Fruit fly (Drosophila melanogaster): ENCODE measurements around the gene Tim9a.

Gene Tim9a

DNA sequence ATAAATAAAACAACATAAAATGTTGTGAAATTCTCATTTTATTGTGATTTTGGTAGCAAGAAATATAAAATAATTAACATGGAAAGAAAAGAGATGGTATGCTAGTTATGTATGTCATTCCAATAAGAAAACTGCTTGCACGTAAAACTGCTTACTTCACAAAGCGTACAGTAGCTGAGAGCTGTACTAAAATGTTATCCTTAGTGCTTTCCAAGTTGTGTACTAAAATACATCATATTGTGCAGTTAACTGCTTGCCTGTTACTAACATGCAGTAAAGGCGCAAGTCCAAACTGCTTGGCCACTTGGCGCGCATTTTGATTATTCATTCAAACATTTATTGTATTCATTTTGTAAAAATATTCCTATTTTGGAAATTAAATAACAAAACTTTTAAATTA lies 36.0 kb downstream of the Tim9a start (continued):
- TF ChIP-seq Lim3 (GFP tag; IDR thresholded peaks at IDR 0.05) (no peak), chinmo (GFP tag; IDR thresholded peaks at IDR 0.05; ENCODE audit: partially characterized antibody) (0 out of 4 replicates have a peak, but pooled peaks have one; percentile 39), pita (GFP tag; optimal IDR thresholded peaks at IDR 0.05) (peak; percentile 36), CG7271 (tag; optimal IDR thresholded peaks at IDR 0.05) (no peak), Hr3 (GFP tag; optimal IDR thresholded peaks at IDR 0.05) (peak; percentile 19), gfzf (GFP tag; optimal IDR thresholded peaks at IDR 0.05) (peak; percentile 13), phol (tag; optimal IDR thresholded peaks at IDR 0.05) (peak; percentile 24), Abd-B (GFP tag; optimal IDR thresholded peaks at IDR 0.05) (peak; percentile 55), crc (GFP tag; optimal IDR thresholded peaks at IDR 0.05) (no peak), Elba2 (GFP tag; optimal IDR thresholded peaks at IDR 0.05) (peak; percentile 57), CG14710 (tag; optimal IDR thresholded peaks at IDR 0.05) (peak; percentile 24), trem (tag; optimal IDR thresholded peaks at IDR 0.05) (peak; percentile 30), CG31365 (tag; optimal IDR thresholded peaks at IDR 0.05) (peak; percentile 99), knrl (GFP tag; IDR thresholded peaks at IDR 0.05; ENCODE audit: partially characterized antibody) (peak; percentile 42; the same call in 1 of the 3 replicates), HmgZ (tag; optimal IDR thresholded peaks at IDR 0.05) (peak; percentile 21), E2f2 (GFP tag; IDR thresholded peaks at IDR 0.05) (peak; percentile 92), Dp (GFP tag; optimal IDR thresholded peaks at IDR 0.05) (peak; percentile 90), Dfd (GFP tag; optimal IDR thresholded peaks at IDR 0.05) (peak in 1 of 2 experiments; percentile 94), bowl (GFP tag; IDR thresholded peaks at IDR 0.05) (no peak), slp2 (GFP tag; optimal IDR thresholded peaks at IDR 0.05) (no peak), gem (tag; optimal IDR thresholded peaks at IDR 0.05) (no peak), ken (GFP tag; IDR thresholded peaks at IDR 0.05) (no peak), NFAT (GFP tag; IDR thresholded peaks at IDR 0.05) (no peak), CoRest (tag; optimal IDR thresholded peaks at IDR 0.05) (peak; percentile 31), Stat92E (GFP tag; optimal IDR thresholded peaks at IDR 0.05) (peak in 1 of 3 experiments; percentile 18), CG8478 (optimal IDR thresholded peaks at IDR 0.05) (no peak), cas (GFP tag; IDR thresholded peaks at IDR 0.05) (no peak), az2 (GFP tag; optimal IDR thresholded peaks at IDR 0.05) (no peak), Sry-δ (GFP tag; optimal IDR thresholded peaks at IDR 0.05) (peak; percentile 11), Med (GFP tag) (peak; percentile 57)

DNA sequence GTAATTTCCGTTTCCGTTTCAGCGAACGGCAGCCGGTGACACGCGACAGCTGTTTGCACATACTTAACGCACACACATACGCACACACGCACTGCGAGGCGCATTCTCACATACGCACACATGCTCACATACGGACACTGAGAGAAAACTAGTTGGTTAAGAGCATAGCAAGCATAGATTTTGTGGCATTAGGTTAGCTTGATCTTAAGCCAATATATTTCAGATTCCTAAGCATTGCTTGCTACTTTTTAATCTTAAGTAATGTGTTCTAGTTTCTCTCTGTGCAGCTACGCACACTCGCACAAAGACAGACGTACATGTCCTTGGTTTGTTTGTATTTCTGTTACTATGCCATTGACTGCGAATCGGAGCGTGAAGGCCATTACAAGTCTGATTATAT lies 49.1 kb downstream of the Tim9a start:
- TF ChIP-seq sisA (GFP tag; IDR thresholded peaks at IDR 0.05) (peak; percentile 13; the same call in 1 of the 2 replicates), CG18599 (GFP tag; optimal IDR thresholded peaks at IDR 0.05) (peak; percentile 63), Optix (GFP tag; IDR thresholded peaks at IDR 0.05) (peak; percentile 35; the same call in 1 of the 3 replicates), CG32532 (GFP tag; IDR thresholded peaks at IDR 0.05) (0 out of 2 replicates have a peak, but pooled peaks have one; percentile 13), CG6765 (GFP tag; optimal IDR thresholded peaks at IDR 0.05) (no peak), E2f1 (GFP tag; IDR thresholded peaks at IDR 0.05) (0 out of 2 replicates have a peak, but pooled peaks have one; percentile 27), CG9727 (GFP tag; optimal IDR thresholded peaks at IDR 0.05) (peak; percentile 15), CG7839 (tag; optimal IDR thresholded peaks at IDR 0.05) (peak; percentile 36), CG11398 (GFP tag; optimal IDR thresholded peaks at IDR 0.05) (no peak), CG30403 (GFP tag; optimal IDR thresholded peaks at IDR 0.05) (peak; percentile 14), Fer3 (tag; optimal IDR thresholded peaks at IDR 0.05) (peak; percentile 19), Hmr (GFP tag; optimal IDR thresholded peaks at IDR 0.05) (peak; percentile 44), ken (GFP tag; IDR thresholded peaks at IDR 0.05) (0 out of 3 replicates have a peak, but pooled peaks have one; percentile 16), lmd (GFP tag; IDR thresholded peaks at IDR 0.05) (peak; percentile 19; the same call in 1 of the 2 replicates), esg (GFP tag; conservative IDR thresholded peaks at IDR 0.05) (peak; percentile 29; the same call in 1 of the 2 replicates), prd (optimal IDR thresholded peaks at IDR 0.05) (no peak), prd (GFP tag; IDR thresholded peaks at IDR 0.05) (peak; percentile 50; the same call in 2 of the 3 replicates), CG9932 (GFP tag; IDR thresholded peaks at IDR 0.05) (0 out of 2 replicates have a peak, but pooled peaks have one; percentile 15), dysf (GFP tag; IDR thresholded peaks at IDR 0.05) (0 out of 3 replicates have a peak, but pooled peaks have one; percentile 34), CG42726 (GFP tag; IDR thresholded peaks at IDR 0.05; ENCODE audit: partially characterized antibody) (no peak), lilli (GFP tag; optimal IDR thresholded peaks at IDR 0.05) (peak; percentile 10), caup (GFP tag; optimal IDR thresholded peaks at IDR 0.05; ENCODE audit: severe bottlenecking) (peak; percentile 1)
